Fruit fly (Drosophila melanogaster) whole organism, adult: ENCODE results near the gene Acp36DE.

Experiments
- CG11617 ChIP-seq: fragments of 200-800 bp; sonication (Bioruptor generic); optimal IDR thresholded peaks from 2 replicates; lab custom pipeline; 2017; ENCODE audit warnings: mild to moderate bottlenecking, missing biosample characterization, missing genetic modification reagents, missing genetic modification characterization
- CG12768 ChIP-seq: fragments of 200-800 bp; sonication (Bioruptor generic); optimal IDR thresholded peaks from 2 replicates; lab custom pipeline; 2017; ENCODE audit warnings: missing biosample characterization, missing genetic modification characterization, mild to moderate bottlenecking, moderate library complexity, missing genetic modification reagents
- CG14711 ChIP-seq: fragments of 200-800 bp; sonication (Bioruptor generic); optimal IDR thresholded peaks from 2 replicates; lab custom pipeline; 2018; ENCODE audit warnings: missing biosample characterization, mild to moderate bottlenecking, missing genetic modification characterization, moderate library complexity
- CG1620 ChIP-seq: fragments of 200-800 bp; sonication (Bioruptor generic); optimal IDR thresholded peaks from 2 replicates; lab custom pipeline; 2016; ENCODE audit warnings: missing biosample characterization, missing genetic modification characterization
- CG33017 ChIP-seq: fragments of 200-800 bp; sonication (Bioruptor generic); optimal IDR thresholded peaks from 2 replicates; lab custom pipeline; 2018; ENCODE audit warnings: missing biosample characterization, mild to moderate bottlenecking, missing genetic modification characterization, moderate library complexity
- CG5204 ChIP-seq: fragments of 200-800 bp; sonication (Bioruptor generic); optimal IDR thresholded peaks from 2 replicates; lab custom pipeline; 2016; ENCODE audit warnings: missing biosample characterization, missing genetic modification characterization
- CG7045 ChIP-seq: fragments of 200-800 bp; sonication (Bioruptor generic); optimal IDR thresholded peaks from 2 replicates; lab custom pipeline; 2017; ENCODE audit warnings: missing biosample characterization, mild to moderate bottlenecking, missing genetic modification characterization
- CG7101 ChIP-seq: fragments of 200-800 bp; sonication (Bioruptor generic); optimal IDR thresholded peaks from 2 replicates; lab custom pipeline; 2018; ENCODE audit warnings: missing biosample characterization, mild to moderate bottlenecking, missing genetic modification characterization, moderate library complexity
- Clk ChIP-seq: fragments of 200-800 bp; sonication (Bioruptor generic); optimal IDR thresholded peaks from 2 replicates; lab custom pipeline; 2017; ENCODE audit warnings: missing biosample characterization, missing genetic modification characterization
- Crg-1 ChIP-seq: fragments of 200-800 bp; sonication (Bioruptor generic); optimal IDR thresholded peaks from 2 replicates; lab custom pipeline; 2016; ENCODE audit warnings: missing biosample characterization, missing genetic modification characterization
- Hr96 ChIP-seq: fragments of 200-800 bp; sonication (Bioruptor generic); optimal IDR thresholded peaks from 2 replicates; lab custom pipeline; 2016; ENCODE audit warnings: missing biosample characterization, missing genetic modification characterization
- Mnt ChIP-seq: fragments of 200-800 bp; sonication (Bioruptor generic); optimal IDR thresholded peaks from 2 replicates; lab custom pipeline; 2016; ENCODE audit warnings: missing biosample characterization, mild to moderate bottlenecking, missing genetic modification characterization
- bab1 ChIP-seq: fragments of 200-800 bp; sonication (Bioruptor generic); optimal IDR thresholded peaks from 3 replicates; lab custom pipeline; 2019; ENCODE audit warnings: missing biosample characterization, mild to moderate bottlenecking, missing genetic modification characterization, moderate library complexity
- cic ChIP-seq: fragments of 200-800 bp; sonication (Bioruptor generic); optimal IDR thresholded peaks from 2 replicates; lab custom pipeline; 2017; ENCODE audit warnings: missing biosample characterization, mild to moderate bottlenecking, missing genetic modification characterization, moderate library complexity
- cnc ChIP-seq, 2 experiments: fragments of >200 bp; optimal IDR thresholded peaks; 2 replicates each; lab custom pipeline; 2017
- kay ChIP-seq: fragments of 200-800 bp; sonication (Bioruptor generic); peaks from one replicate; lab custom pipeline; 2016; ENCODE audit warnings: missing biosample characterization, missing genetic modification characterization, borderline replicate concordance
- ovo ChIP-seq: fragments of 200-800 bp; sonication (Bioruptor generic); optimal IDR thresholded peaks from 2 replicates; lab custom pipeline; 2016; ENCODE audit warnings: missing biosample characterization, missing genetic modification characterization
- pad ChIP-seq: fragments of 200-800 bp; sonication (Bioruptor generic); optimal IDR thresholded peaks from 3 replicates; lab custom pipeline; 2017; ENCODE audit warnings: missing biosample characterization, missing genetic modification characterization, mild to moderate bottlenecking, moderate library complexity, missing genetic modification reagents
- tj ChIP-seq: fragments of 200-800 bp; sonication (Bioruptor generic); optimal IDR thresholded peaks from 3 replicates; lab custom pipeline; 2017; ENCODE audit warnings: missing biosample characterization, mild to moderate bottlenecking, missing genetic modification characterization, moderate library complexity
- toe ChIP-seq: fragments of 200-800 bp; sonication (Bioruptor generic); optimal IDR thresholded peaks from 2 replicates; lab custom pipeline; 2016; ENCODE audit warnings: missing biosample characterization, missing genetic modification characterization

The Acp36DE gene

DNA sequence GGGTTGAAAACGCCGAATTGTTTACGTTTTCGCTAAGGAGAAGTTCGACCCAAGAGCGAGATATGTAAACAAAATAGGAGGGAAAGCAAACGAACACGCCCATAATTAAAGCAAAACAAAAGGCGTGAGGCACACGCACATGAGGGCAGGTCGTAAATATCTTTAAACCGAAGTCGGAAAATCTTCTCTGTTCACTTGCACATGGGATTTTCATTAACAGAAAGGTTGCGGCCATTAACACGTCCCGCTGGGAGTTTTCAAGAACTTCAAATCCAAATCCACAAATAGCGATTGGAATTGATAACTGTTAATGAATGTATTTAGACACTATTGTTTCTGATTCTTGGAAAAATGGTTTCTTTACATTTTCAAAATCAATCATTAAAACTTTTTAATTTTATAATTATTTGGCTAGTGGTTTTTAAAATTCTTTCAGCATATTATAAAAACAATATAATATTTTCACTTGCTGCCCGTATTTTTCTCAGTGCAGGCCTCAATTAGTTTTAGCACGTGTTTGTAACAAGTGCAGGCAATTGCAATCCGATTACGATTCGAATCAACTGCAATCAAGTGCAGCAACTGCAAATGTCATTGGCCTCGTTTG, 24.9 kb downstream of the Acp36DE start:
- TF ChIP-seq Mnt (GFP tag; lab: Kevin White, UChicago) (no peak), tj (GFP tag; lab: Kevin White, UChicago) (no peak), CG14711 (tag; lab: Kevin White, UChicago) (no peak)

DNA sequence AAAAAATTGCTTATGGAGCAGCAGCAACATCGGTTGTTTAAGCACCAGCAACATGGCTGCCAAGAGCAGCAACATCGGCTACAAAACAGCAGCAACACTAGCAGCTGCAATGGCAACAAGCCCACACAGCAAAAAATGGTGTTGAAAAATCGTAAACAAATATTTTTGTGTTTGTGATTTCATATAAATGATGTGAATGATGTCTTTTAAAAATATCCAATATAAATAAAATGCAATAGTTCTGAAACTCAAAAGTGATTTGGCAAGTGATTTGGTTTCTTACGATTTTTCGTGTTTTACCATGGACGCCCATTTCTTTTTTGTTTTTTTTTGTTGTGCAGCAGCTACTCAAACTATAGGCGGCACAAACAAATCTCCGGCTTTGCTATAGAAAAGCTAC, 27.2 kb downstream of the Acp36DE start:
- TF ChIP-seq CG33017 (tag; lab: Kevin White, UChicago) (no peak), Crg-1 (no peak), kay (GFP tag; lab: Kevin White, UChicago) (no peak), cnc (optimal IDR thresholded peaks at IDR 0.05; lab: Kevin White, UChicago) (no peak), tj (GFP tag; lab: Kevin White, UChicago) (no peak), CG12768 (GFP tag; lab: Kevin White, UChicago) (no peak), Hr96 (GFP tag; lab: Kevin White, UChicago) (no peak), Mnt (GFP tag; lab: Kevin White, UChicago) (no peak), toe (GFP tag; lab: Kevin White, UChicago) (no peak), ovo (GFP tag; lab: Kevin White, UChicago) (no peak), CG7045 (GFP tag; lab: Kevin White, UChicago) (no peak), cic (GFP tag; lab: Kevin White, UChicago) (no peak), bab1 (GFP tag; lab: Kevin White, UChicago) (no peak), CG1620 (GFP tag; lab: Kevin White, UChicago) (no peak), CG5204 (GFP tag; lab: Kevin White, UChicago) (no peak), pad (GFP tag; lab: Kevin White, UChicago) (no peak), CG7101 (tag; lab: Kevin White, UChicago) (no peak)

DNA sequence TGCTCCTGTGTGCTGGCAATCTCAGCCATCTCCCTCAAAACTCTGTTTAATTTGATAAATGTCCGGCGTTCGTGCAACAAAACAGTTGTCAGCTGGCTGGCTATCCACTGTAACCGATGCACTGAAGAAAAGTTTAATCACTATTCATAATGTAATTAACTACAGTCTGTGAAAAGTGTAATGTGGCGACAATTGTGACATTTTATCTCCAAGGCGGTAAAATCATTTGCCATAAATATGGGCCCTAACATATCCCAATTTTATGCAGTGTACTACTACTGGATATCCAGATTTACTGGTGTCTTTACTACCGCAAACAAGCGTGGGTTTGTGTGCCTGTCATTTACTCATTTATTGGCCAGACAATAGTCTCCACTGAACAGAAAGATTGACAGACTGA, 30.1 kb downstream of the Acp36DE start:
- TF ChIP-seq CG33017 (tag; lab: Kevin White, UChicago) (no peak), cic (GFP tag; lab: Kevin White, UChicago) (no peak), toe (GFP tag; lab: Kevin White, UChicago) (no peak), CG11617 (GFP tag; lab: Kevin White, UChicago) (no peak), bab1 (GFP tag; lab: Kevin White, UChicago) (no peak), Crg-1 (no peak), CG5204 (GFP tag; lab: Kevin White, UChicago) (no peak), CG14711 (tag; lab: Kevin White, UChicago) (no peak), CG12768 (GFP tag; lab: Kevin White, UChicago) (no peak), CG1620 (GFP tag; lab: Kevin White, UChicago) (no peak), CG7101 (tag; lab: Kevin White, UChicago) (no peak)

- TF ChIP-seq ovo (GFP tag; lab: Kevin White, UChicago) = peak; percentile 78
- no peak for TF ChIP-seq CG14711 (tag; lab: Kevin White, UChicago)
- peak; percentile 51 for TF ChIP-seq CG33017 (tag; lab: Kevin White, UChicago)
- peak; percentile 68 for TF ChIP-seq CG11617 (GFP tag; lab: Kevin White, UChicago)
- peak; percentile 41 for TF ChIP-seq tj (GFP tag; lab: Kevin White, UChicago)
- TF ChIP-seq kay (GFP tag; lab: Kevin White, UChicago) = peak; percentile 93
- TF ChIP-seq cic (GFP tag; lab: Kevin White, UChicago) = peak; percentile 23
- TF ChIP-seq bab1 (GFP tag; lab: Kevin White, UChicago) = no peak
- TF ChIP-seq cnc (optimal IDR thresholded peaks at IDR 0.05; lab: Kevin White, UChicago) = no peak
- TF ChIP-seq toe (GFP tag; lab: Kevin White, UChicago) = no peak
- TF ChIP-seq CG7045 (GFP tag; lab: Kevin White, UChicago) = peak; percentile 36
- no peak for TF ChIP-seq Mnt (GFP tag; lab: Kevin White, UChicago)
- TF ChIP-seq CG7101 (tag; lab: Kevin White, UChicago) = no peak
- TF ChIP-seq CG1620 (GFP tag; lab: Kevin White, UChicago) = no peak
- TF ChIP-seq CG5204 (GFP tag; lab: Kevin White, UChicago) = peak; percentile 24
- TF ChIP-seq Hr96 (GFP tag; lab: Kevin White, UChicago) = no peak
- peak; percentile 41 for TF ChIP-seq CG12768 (GFP tag; lab: Kevin White, UChicago)
- no peak for TF ChIP-seq Clk (GFP tag; lab: Kevin White, UChicago)
- no peak for TF ChIP-seq Crg-1
- no peak for TF ChIP-seq pad (GFP tag; lab: Kevin White, UChicago)
Observed at dm6 chr2L:18327592-18328078, 31.2 kb downstream of the Acp36DE start.

DNA sequence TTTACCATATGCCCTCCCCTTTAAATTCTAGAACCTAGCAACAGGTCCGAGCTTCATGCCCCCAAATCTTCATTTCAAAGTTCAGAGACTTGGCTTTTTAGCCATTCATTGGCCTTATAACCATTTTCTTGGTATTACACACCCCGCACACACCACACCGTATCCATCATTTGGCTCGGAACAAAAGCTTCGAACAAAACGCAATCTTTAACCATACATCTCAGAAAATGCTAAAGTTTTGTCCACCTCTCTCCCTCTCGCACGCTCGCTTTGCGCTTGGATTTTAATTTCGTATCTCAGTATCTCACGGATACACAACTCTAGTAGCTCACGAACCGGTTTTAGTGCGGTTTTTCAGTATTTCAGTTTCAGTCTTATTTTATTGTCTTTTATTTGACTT, 31.8 kb downstream of the Acp36DE start:
- TF ChIP-seq CG1620 (GFP tag; lab: Kevin White, UChicago) (no peak), bab1 (GFP tag; lab: Kevin White, UChicago) (no peak), CG14711 (tag; lab: Kevin White, UChicago) (no peak), Mnt (GFP tag; lab: Kevin White, UChicago) (no peak), cnc (optimal IDR thresholded peaks at IDR 0.05; lab: Kevin White, UChicago) (no peak), Hr96 (GFP tag; lab: Kevin White, UChicago) (no peak), Clk (GFP tag; lab: Kevin White, UChicago) (no peak), CG7045 (GFP tag; lab: Kevin White, UChicago) (no peak), kay (GFP tag; lab: Kevin White, UChicago) (no peak), CG33017 (tag; lab: Kevin White, UChicago) (no peak), pad (GFP tag; lab: Kevin White, UChicago) (no peak), CG12768 (GFP tag; lab: Kevin White, UChicago) (no peak), ovo (GFP tag; lab: Kevin White, UChicago) (no peak), toe (GFP tag; lab: Kevin White, UChicago) (no peak), cic (GFP tag; lab: Kevin White, UChicago) (no peak), CG5204 (GFP tag; lab: Kevin White, UChicago) (no peak), tj (GFP tag; lab: Kevin White, UChicago) (no peak), CG11617 (GFP tag; lab: Kevin White, UChicago) (no peak), Crg-1 (no peak)
